Fruit fly (Drosophila melanogaster) whole organism, embryonic: ENCODE results near the gene CG31100.

Experiments
- Abd-B ChIP-seq: fragments of 200-800 bp; sonication (Bioruptor generic); optimal IDR thresholded peaks from 2 replicates; lab custom pipeline; 2018; ENCODE audit warnings: missing biosample characterization, mild to moderate bottlenecking, missing genetic modification characterization, moderate library complexity
- CG10209 ChIP-seq: fragments of 200-800 bp; sonication (Bioruptor generic); optimal IDR thresholded peaks from 3 replicates; lab custom pipeline; 2017; ENCODE audit warnings: missing biosample characterization, mild to moderate bottlenecking, missing genetic modification characterization, missing genetic modification reagents
- CG1024 ChIP-seq: fragments of 200-800 bp; sonication (Bioruptor generic); IDR thresholded peaks from 2 replicates; pipeline ENCODE4 v1.3.6; 2022; ENCODE audit warnings: missing biosample characterization, missing genetic modification characterization
- CG10321 ChIP-seq: fragments of 200-800 bp; sonication (Bioruptor generic); IDR thresholded peaks from 2 replicates; pipeline ENCODE4 v1.3.6; 2022; ENCODE audit warnings: missing biosample characterization, missing genetic modification characterization
- CG10959 ChIP-seq: fragments of 200-800 bp; sonication (Bioruptor generic); IDR thresholded peaks from 2 replicates; pipeline ENCODE4 v1.3.6; 2022; ENCODE audit warnings: missing biosample characterization, missing genetic modification characterization
- CG11723 ChIP-seq: fragments of 200-800 bp; sonication (Bioruptor generic); optimal IDR thresholded peaks from 2 replicates; lab custom pipeline; 2017; ENCODE audit warnings: missing biosample characterization, mild to moderate bottlenecking, missing genetic modification characterization
- CG12299 ChIP-seq: fragments of 200-800 bp; sonication (Bioruptor generic); optimal IDR thresholded peaks from 2 replicates; lab custom pipeline; 2018; ENCODE audit warnings: missing biosample characterization, mild to moderate bottlenecking, missing genetic modification characterization
- CG1233 ChIP-seq: fragments of 200-800 bp; sonication (Bioruptor generic); optimal IDR thresholded peaks from 4 replicates; lab custom pipeline; 2018; ENCODE audit warnings: missing biosample characterization, mild to moderate bottlenecking, missing genetic modification characterization
- CG12659 ChIP-seq: fragments of 200-800 bp; sonication (Bioruptor generic); optimal IDR thresholded peaks from 3 replicates; lab custom pipeline; 2017; ENCODE audit warnings: mild to moderate bottlenecking, missing biosample characterization, missing genetic modification reagents, missing genetic modification characterization
- CG14441 ChIP-seq: fragments of 200-800 bp; sonication (Bioruptor generic); IDR thresholded peaks from 2 replicates; pipeline ENCODE4 v1.3.6; 2022; ENCODE audit warnings: missing biosample characterization, missing genetic modification characterization
- CG1529 ChIP-seq: fragments of 200-800 bp; sonication (Bioruptor generic); optimal IDR thresholded peaks from 3 replicates; lab custom pipeline; 2018; ENCODE audit warnings: missing biosample characterization, missing genetic modification characterization
- CG16813 ChIP-seq: fragments of 200-800 bp; sonication (Bioruptor generic); IDR thresholded peaks from 3 replicates; pipeline ENCODE4 v1.3.6; 2022; ENCODE audit warnings: missing biosample characterization, missing genetic modification characterization; ENCODE audit not compliant: partially characterized antibody
- CG18011 ChIP-seq: fragments of 200-800 bp; sonication (Bioruptor generic); optimal IDR thresholded peaks from 2 replicates; lab custom pipeline; 2017; ENCODE audit warnings: missing biosample characterization, missing genetic modification characterization, mild to moderate bottlenecking, moderate library complexity, missing genotype
- CG3163 ChIP-seq: fragments of 200-800 bp; sonication (Bioruptor generic); optimal IDR thresholded peaks from 3 replicates; lab custom pipeline; 2016; ENCODE audit warnings: missing biosample characterization, missing genetic modification characterization
- CG32532 ChIP-seq: fragments of 200-800 bp; sonication (Bioruptor generic); IDR thresholded peaks from 2 replicates; pipeline ENCODE4 v1.3.6; 2022; ENCODE audit warnings: missing biosample characterization, missing genetic modification characterization
- CG4707 ChIP-seq: fragments of 200-800 bp; sonication (Bioruptor generic); optimal IDR thresholded peaks from 2 replicates; lab custom pipeline; 2018; ENCODE audit warnings: missing biosample characterization, mild to moderate bottlenecking, missing genetic modification characterization, moderate library complexity
- CG4854 ChIP-seq: fragments of 200-800 bp; sonication (Bioruptor generic); optimal IDR thresholded peaks from 2 replicates; lab custom pipeline; 2016; ENCODE audit warnings: missing biosample characterization, missing genetic modification characterization, inconsistent platforms
- CG7745 ChIP-seq: fragments of 200-800 bp; sonication (Bioruptor generic); optimal IDR thresholded peaks from 2 replicates; lab custom pipeline; 2018; ENCODE audit warnings: missing biosample characterization, mild to moderate bottlenecking, missing genetic modification characterization, moderate library complexity
- CG7928 ChIP-seq: fragments of 200-800 bp; sonication (Bioruptor generic); optimal IDR thresholded peaks from 2 replicates; lab custom pipeline; 2017; ENCODE audit warnings: missing biosample characterization, mild to moderate bottlenecking, missing genetic modification characterization
- CG8089 ChIP-seq: fragments of 200-800 bp; sonication (Bioruptor generic); optimal IDR thresholded peaks from 3 replicates; lab custom pipeline; 2016; ENCODE audit warnings: missing biosample characterization, missing genetic modification characterization
- CG9817 ChIP-seq: fragments of 200-800 bp; sonication (Bioruptor generic); optimal IDR thresholded peaks from 2 replicates; lab custom pipeline; 2018; ENCODE audit warnings: missing biosample characterization, mild to moderate bottlenecking, missing genetic modification characterization, moderate library complexity
- CrebB ChIP-seq: fragments of 200-800 bp; sonication (Bioruptor generic); optimal IDR thresholded peaks from 3 replicates; lab custom pipeline; 2018; ENCODE audit warnings: missing biosample characterization, mild to moderate bottlenecking, missing genetic modification characterization
- Dad ChIP-seq: fragments of 200-800 bp; sonication (Bioruptor generic); optimal IDR thresholded peaks from 3 replicates; lab custom pipeline; 2016; ENCODE audit warnings: missing biosample characterization, missing genetic modification characterization
- Dp ChIP-seq: fragments of 200-800 bp; sonication (Bioruptor generic); optimal IDR thresholded peaks from 2 replicates; lab custom pipeline; 2018; ENCODE audit warnings: missing biosample characterization, mild to moderate bottlenecking, missing genetic modification characterization, moderate library complexity
- E2f1 ChIP-seq: fragments of 200-800 bp; sonication (Bioruptor generic); IDR thresholded peaks from 2 replicates; pipeline ENCODE4 v1.3.6; 2022; ENCODE audit warnings: missing biosample characterization, missing genetic modification characterization
- Ets97D ChIP-seq: fragments of 200-800 bp; sonication (Bioruptor generic); optimal IDR thresholded peaks from 3 replicates; lab custom pipeline; 2016; ENCODE audit warnings: missing biosample characterization, missing genetic modification characterization
- HLHmδ ChIP-seq: fragments of 200-800 bp; sonication (Bioruptor generic); optimal IDR thresholded peaks from 2 replicates; lab custom pipeline; 2018; ENCODE audit warnings: missing biosample characterization, mild to moderate bottlenecking, missing genetic modification characterization, moderate library complexity
- Hand ChIP-seq: fragments of 200-800 bp; sonication (Bioruptor generic); optimal IDR thresholded peaks from 2 replicates; lab custom pipeline; 2017; ENCODE audit warnings: mild to moderate bottlenecking, missing biosample characterization, missing genetic modification reagents, missing genetic modification characterization
- Hsf ChIP-seq: fragments of 200-800 bp; sonication (Bioruptor generic); optimal IDR thresholded peaks from 3 replicates; lab custom pipeline; 2016; ENCODE audit warnings: missing biosample characterization, missing genetic modification characterization
- Kr ChIP-seq: fragments of 200-800 bp; sonication (Bioruptor generic); optimal IDR thresholded peaks from 2 replicates; lab custom pipeline; 2017; ENCODE audit warnings: missing biosample characterization, mild to moderate bottlenecking, missing genetic modification characterization
- Lhr ChIP-seq: fragments of 200-800 bp; sonication (Bioruptor generic); optimal IDR thresholded peaks from 3 replicates; lab custom pipeline; 2017; ENCODE audit warnings: mild to moderate bottlenecking, missing biosample characterization, missing genetic modification reagents, missing genetic modification characterization
- MTF-1 ChIP-seq: fragments of 200-800 bp; sonication (Bioruptor generic); optimal IDR thresholded peaks from 2 replicates; lab custom pipeline; 2018; ENCODE audit warnings: missing biosample characterization, mild to moderate bottlenecking, missing genetic modification characterization, borderline replicate concordance
- Opbp ChIP-seq: fragments of 200-800 bp; sonication (Bioruptor generic); IDR thresholded peaks from 3 replicates; pipeline ENCODE4 v1.3.6; 2022; ENCODE audit warnings: missing biosample characterization, missing genetic modification characterization; ENCODE audit not compliant: partially characterized antibody
- Pdp1 ChIP-seq, 2 experiments: fragments of 200-800 bp; sonication (Bioruptor generic); optimal IDR thresholded peaks; 3 replicates each; lab custom pipeline; 2016; ENCODE audit warnings: missing biosample characterization in 2 of 2, missing genetic modification characterization in 2 of 2, mild to moderate bottlenecking in 1 of 2, moderate library complexity in 1 of 2
- Ssrp ChIP-seq: fragments of 200-800 bp; sonication (Bioruptor generic); optimal IDR thresholded peaks from 2 replicates; lab custom pipeline; 2018; ENCODE audit warnings: missing biosample characterization, mild to moderate bottlenecking, missing genetic modification characterization, moderate library complexity
- ash1 ChIP-seq: fragments of 200-800 bp; sonication (Bioruptor generic); optimal IDR thresholded peaks from 2 replicates; lab custom pipeline; 2018; ENCODE audit warnings: missing biosample characterization, mild to moderate bottlenecking, missing genetic modification characterization
- croc ChIP-seq: fragments of 200-800 bp; sonication (Bioruptor generic); conservative IDR thresholded peaks from 3 replicates; pipeline ENCODE4 v1.3.6; 2022; ENCODE audit warnings: missing biosample characterization, missing genetic modification characterization
- da ChIP-seq: fragments of 200-800 bp; sonication (Bioruptor generic); optimal IDR thresholded peaks from 2 replicates; lab custom pipeline; 2016; ENCODE audit warnings: missing biosample characterization, missing genetic modification characterization
- danr ChIP-seq: fragments of 200-800 bp; sonication (Bioruptor generic); IDR thresholded peaks from 2 replicates; pipeline ENCODE4 v1.3.6; 2022; ENCODE audit warnings: missing biosample characterization, missing genetic modification characterization
- fd96Cb ChIP-seq: fragments of 200-800 bp; sonication (Bioruptor generic); optimal IDR thresholded peaks from 2 replicates; lab custom pipeline; 2018; ENCODE audit warnings: missing biosample characterization, mild to moderate bottlenecking, missing genetic modification characterization, moderate library complexity
- h ChIP-seq: fragments of >200 bp; optimal IDR thresholded peaks from 2 replicates; lab custom pipeline; 2017
- hb ChIP-seq: fragments of 200-800 bp; sonication (Bioruptor generic); IDR thresholded peaks from 3 replicates; pipeline ENCODE4 v1.3.6; 2022; ENCODE audit warnings: missing biosample characterization, missing genetic modification characterization; ENCODE audit not compliant: partially characterized antibody
- kni ChIP-seq: fragments of 200-800 bp; sonication (Bioruptor generic); optimal IDR thresholded peaks from 3 replicates; lab custom pipeline; 2017; ENCODE audit warnings: mild to moderate bottlenecking, missing biosample characterization, missing genetic modification reagents, missing genetic modification characterization
- pum ChIP-seq: fragments of 200-800 bp; sonication (Bioruptor generic); optimal IDR thresholded peaks from 2 replicates; lab custom pipeline; 2016; ENCODE audit warnings: missing biosample characterization, missing genetic modification characterization
- sc ChIP-seq, 3 experiments: fragments of >200 bp in 2 of 3; fragments of 200-800 bp in 1 of 3; sonication (Bioruptor generic) in 1 of 3; optimal IDR thresholded peaks; 2 replicates in 2 of 3; 3 replicates in 1 of 3; lab custom pipeline; 2017; ENCODE audit warnings: mild to moderate bottlenecking in 1 of 3, missing biosample characterization in 1 of 3, missing genetic modification characterization in 1 of 3, missing genetic modification reagents in 1 of 3
- so ChIP-seq: fragments of 200-800 bp; sonication (Bioruptor generic); IDR thresholded peaks from 3 replicates; pipeline ENCODE4 v1.3.6; 2022; ENCODE audit warnings: missing biosample characterization, missing genetic modification characterization
- stwl ChIP-seq: fragments of 200-800 bp; sonication (Bioruptor generic); optimal IDR thresholded peaks from 3 replicates; lab custom pipeline; 2018; ENCODE audit warnings: missing biosample characterization, mild to moderate bottlenecking, missing genetic modification characterization, moderate library complexity
- sug ChIP-seq: fragments of 200-800 bp; optimal IDR thresholded peaks from 2 replicates; lab custom pipeline; 2019; ENCODE audit warnings: missing biosample characterization, mild to moderate bottlenecking, missing genetic modification characterization, moderate library complexity
- toy ChIP-seq: fragments of 200-800 bp; sonication (Bioruptor generic); IDR thresholded peaks from 2 replicates; pipeline ENCODE4 v1.3.6; 2022; ENCODE audit warnings: missing biosample characterization, missing genetic modification characterization
- tx ChIP-seq: fragments of 200-800 bp; sonication (Bioruptor generic); optimal IDR thresholded peaks from 2 replicates; lab custom pipeline; 2016; ENCODE audit warnings: missing biosample characterization, missing genetic modification characterization

The CG31100 gene

dm6 chr3R:8984602-8985074, 18.8 kb downstream of the CG31100 start, which contains the start of gene CG11970 (continued):
- no peak for TF ChIP-seq CG1529 (GFP tag; lab: Kevin White, UChicago)
- peak; percentile 11 for TF ChIP-seq Lhr
- TF ChIP-seq Pdp1 (GFP tag; optimal IDR thresholded peaks at IDR 0.05; lab: Kevin White, UChicago) = peak; percentile 32 to 47
- no peak for TF ChIP-seq CG7745 (tag; lab: Kevin White, UChicago)
- peak; percentile 47 for TF ChIP-seq sug (tag; lab: Kevin White, UChicago)
- no peak for TF ChIP-seq da (GFP tag; lab: Kevin White, UChicago)
- TF ChIP-seq CG11723 (GFP tag; lab: Kevin White, UChicago) = no peak
- no peak for TF ChIP-seq CG10321 (GFP tag; lab: Robert Waterston, UW)
- peak; percentile 8 for TF ChIP-seq CG8089 (GFP tag; lab: Kevin White, UChicago)
- peak; percentile 12 for TF ChIP-seq Abd-B (GFP tag; lab: Kevin White, UChicago)
- TF ChIP-seq pum = peak; percentile 21
- no peak for TF ChIP-seq CG1024 (GFP tag; lab: Robert Waterston, UW)
- no peak for TF ChIP-seq hb (GFP tag; lab: Robert Waterston, UW)
- peak; percentile 65 for TF ChIP-seq CG16813 (GFP tag; lab: Robert Waterston, UW)
- TF ChIP-seq Hsf (GFP tag; lab: Kevin White, UChicago) = peak; percentile 34
- no peak for TF ChIP-seq toy (GFP tag; lab: Robert Waterston, UW)
- TF ChIP-seq Dp (GFP tag; lab: Kevin White, UChicago) = peak; percentile 73
- peak; percentile 49 for TF ChIP-seq CG9817 (tag; lab: Kevin White, UChicago)
- no peak for TF ChIP-seq tx (GFP tag; lab: Kevin White, UChicago)
- TF ChIP-seq h (lab: Kevin White, UChicago) = no peak
- no peak for TF ChIP-seq CG12299 (tag; lab: Kevin White, UChicago)
- TF ChIP-seq Kr (GFP tag; lab: Kevin White, UChicago) = no peak
- TF ChIP-seq CG10209 = no peak
- no peak for TF ChIP-seq CG7928 (GFP tag; lab: Kevin White, UChicago)
- no peak for TF ChIP-seq Hand
- TF ChIP-seq CrebB (tag; lab: Kevin White, UChicago) = no peak
- no peak for TF ChIP-seq croc (GFP tag; lab: Robert Waterston, UW)
- TF ChIP-seq so (GFP tag; lab: Robert Waterston, UW) = no peak
- no peak for TF ChIP-seq E2f1 (GFP tag; lab: Robert Waterston, UW)
- TF ChIP-seq stwl (tag; lab: Kevin White, UChicago) = peak; percentile 27
- TF ChIP-seq CG1233 = no peak
- no peak for TF ChIP-seq CG10959
- no peak for TF ChIP-seq CG3163 (GFP tag; lab: Kevin White, UChicago)
- peak; percentile 32 for TF ChIP-seq Dad (GFP tag; lab: Kevin White, UChicago)
- no peak for TF ChIP-seq CG4854
- no peak for TF ChIP-seq HLHmδ (GFP tag; lab: Kevin White, UChicago)
- peak; percentile 10; the same call in 1 of the 3 replicates for TF ChIP-seq Opbp (GFP tag; lab: Robert Waterston, UW)
- TF ChIP-seq CG18011 (GFP tag; lab: Kevin White, UChicago) = peak; percentile 30
- TF ChIP-seq CG12659 (GFP tag; lab: Kevin White, UChicago) = peak; percentile 30
- TF ChIP-seq kni = no peak
- TF ChIP-seq MTF-1 = no peak
- TF ChIP-seq Ets97D (GFP tag; lab: Kevin White, UChicago) = peak; percentile 28
- TF ChIP-seq CG32532 (GFP tag; lab: Robert Waterston, UW) = peak; percentile 43; the same call in 1 of the 2 replicates
- no peak for TF ChIP-seq danr (GFP tag; lab: Robert Waterston, UW)
- no peak for TF ChIP-seq fd96Cb (tag; lab: Kevin White, UChicago)
- TF ChIP-seq CG14441 = peak; percentile 41; the same call in 1 of the 2 replicates
- TF ChIP-seq Ssrp (tag; lab: Kevin White, UChicago) = peak; percentile 14
- TF ChIP-seq CG4707 (GFP tag; lab: Kevin White, UChicago) = no peak
- no peak for TF ChIP-seq ash1 (GFP tag; lab: Kevin White, UChicago)
- TF ChIP-seq sc (optimal IDR thresholded peaks at IDR 0.05; lab: Kevin White, UChicago) = no peak
- TF ChIP-seq sc (GFP tag; optimal IDR thresholded peaks at IDR 0.05; lab: Kevin White, UChicago) = no peak
